Worm (Caenorhabditis elegans) whole organism, early embryonic: ENCODE data around the gene bath-24.

Experiments used
- B0310.2 ChIP-seq: sonication (generic microtip); optimal IDR thresholded peaks from 2 replicates; lab custom pipeline; 2016; ENCODE audit warnings: mild to moderate bottlenecking, missing genetic modification characterization, missing compliant biosample characterization
- F13C5.2 ChIP-seq: sonication (generic microtip); optimal IDR thresholded peaks from 2 replicates; lab custom pipeline; 2017; ENCODE audit warnings: mild to moderate bottlenecking, missing genetic modification characterization, inconsistent platforms, missing compliant biosample characterization
- aly-1 ChIP-seq: sonication (generic microtip); optimal IDR thresholded peaks from 2 replicates; lab custom pipeline; 2016; ENCODE audit warnings: missing genetic modification characterization, missing compliant biosample characterization
- ceh-13 ChIP-seq: fragments of 200-800 bp; sonication (Bioruptor generic); optimal IDR thresholded peaks from 2 replicates; lab custom pipeline; 2018; ENCODE audit warnings: mild to moderate bottlenecking, missing genetic modification characterization, missing compliant biosample characterization
- ceh-36 ChIP-seq: sonication (generic microtip); optimal IDR thresholded peaks from 2 replicates; lab custom pipeline; 2016; ENCODE audit warnings: missing genetic modification characterization, inconsistent platforms, missing compliant biosample characterization
- ets-7 ChIP-seq: sonication (generic microtip); optimal IDR thresholded peaks from 2 replicates; lab custom pipeline; 2016; ENCODE audit warnings: missing genotype, missing genetic modification characterization, missing compliant biosample characterization
- hmbx-1 ChIP-seq: sonication (generic microtip); optimal IDR thresholded peaks from 2 replicates; lab custom pipeline; 2016; ENCODE audit warnings: mild to moderate bottlenecking, missing genetic modification characterization, missing compliant biosample characterization
- hnd-1 ChIP-seq: sonication (generic microtip); optimal IDR thresholded peaks from 2 replicates; lab custom pipeline; 2016; ENCODE audit warnings: missing genetic modification characterization, missing compliant biosample characterization
- pes-1 ChIP-seq: fragments of 200-800 bp; sonication (Bioruptor generic); IDR thresholded peaks from 2 replicates; pipeline ENCODE4 v1.3.6; 2022; ENCODE audit warnings: missing genetic modification reagents, missing genetic modification characterization, missing compliant biosample characterization
- scrt-1 ChIP-seq: fragments of 200-800 bp; sonication (Bioruptor generic); IDR thresholded peaks from 2 replicates; pipeline ENCODE4 v1.3.6; 2022; ENCODE audit warnings: missing genetic modification characterization, missing compliant biosample characterization
- tbx-11 ChIP-seq: fragments of 200-800 bp; sonication (Bioruptor generic); IDR thresholded peaks from 2 replicates; pipeline ENCODE4 v1.3.6; 2022; ENCODE audit warnings: missing genetic modification characterization, missing compliant biosample characterization

Gene bath-24

ce11 chrII:1995744-1996143, 49.7 kb downstream of the bath-24 start:
- TF ChIP-seq ceh-36 (tag; lab: Kevin White, UChicago) (no peak), F13C5.2 (tag; lab: Kevin White, UChicago) (no peak), B0310.2 (tag; lab: Kevin White, UChicago) (no peak), tbx-11 (GFP tag; lab: Robert Waterston, UW) (no peak), pes-1 (GFP tag; lab: Robert Waterston, UW) (no peak), ceh-13 (no peak), scrt-1 (GFP tag; lab: Robert Waterston, UW) (no peak), aly-1 (tag; lab: Kevin White, UChicago) (no peak), hnd-1 (tag; lab: Kevin White, UChicago) (no peak), hmbx-1 (no peak), ets-7 (tag; lab: Kevin White, UChicago) (no peak)
